Worm (Caenorhabditis elegans): ENCODE results near the gene F53F4.12.

The F53F4.12 gene

ce11 chrV:13656346-13657254 is 30.8 kb downstream of the F53F4.12 start (continued):
- no peak for TF ChIP-seq egl-27 (tag; optimal IDR thresholded peaks at IDR 0.05)
- no peak for TF ChIP-seq tlp-1 (tag; optimal IDR thresholded peaks at IDR 0.05)
- TF ChIP-seq pax-3 (tag; optimal IDR thresholded peaks at IDR 0.05) = peak; percentile 67
- TF ChIP-seq nhr-77 (tag; optimal IDR thresholded peaks at IDR 0.05) = no peak
- TF ChIP-seq F16B12.6 (tag; optimal IDR thresholded peaks at IDR 0.05) = no peak
- no peak for TF ChIP-seq fkh-10 (GFP tag; optimal IDR thresholded peaks at IDR 0.05)
- TF ChIP-seq nhr-76 (tag; optimal IDR thresholded peaks at IDR 0.05) = no peak
- TF ChIP-seq ceh-90 (tag; optimal IDR thresholded peaks at IDR 0.05) = peak; percentile 26
- no peak for TF ChIP-seq nhr-237 (tag; optimal IDR thresholded peaks at IDR 0.05)
- TF ChIP-seq nhr-11 (tag; optimal IDR thresholded peaks at IDR 0.05) = no peak
- no peak for TF ChIP-seq unc-62 (GFP tag; optimal IDR thresholded peaks at IDR 0.05)
- TF ChIP-seq C16A3.4 (tag; optimal IDR thresholded peaks at IDR 0.05) = peak; percentile 25
- TF ChIP-seq unc-86 (tag; optimal IDR thresholded peaks at IDR 0.05) = no peak
- TF ChIP-seq nhr-12 (tag; optimal IDR thresholded peaks at IDR 0.05) = no peak
- no peak for TF ChIP-seq C04F5.9 (tag; optimal IDR thresholded peaks at IDR 0.05)
- TF ChIP-seq aha-1 (tag; optimal IDR thresholded peaks at IDR 0.05) = no peak
- no peak for TF ChIP-seq hpl-2 (GFP tag; optimal IDR thresholded peaks at IDR 0.05)
- peak; percentile 81 for TF ChIP-seq nhr-71 (tag; optimal IDR thresholded peaks at IDR 0.05)
- no peak for TF ChIP-seq lin-13 (GFP tag; optimal IDR thresholded peaks at IDR 0.05)
- no peak for TF ChIP-seq hlh-17 (GFP tag; optimal IDR thresholded peaks at IDR 0.05; ENCODE audit: borderline replicate concordance)
- TF ChIP-seq zip-4 (GFP tag; optimal IDR thresholded peaks at IDR 0.05) = no peak
- TF ChIP-seq aly-2 (tag; optimal IDR thresholded peaks at IDR 0.05) = no peak
- TF ChIP-seq ama-1 (optimal IDR thresholded peaks at IDR 0.05) = peak; percentile 86
- TF ChIP-seq snu-23 (GFP tag; optimal IDR thresholded peaks at IDR 0.05) = peak; percentile 70
- no peak for TF ChIP-seq alr-1 (tag; optimal IDR thresholded peaks at IDR 0.05; ENCODE audit: borderline replicate concordance)
- TF ChIP-seq nhr-85 (tag) = peak; percentile 96
- peak; percentile 18 for TF ChIP-seq rnt-1 (tag; optimal IDR thresholded peaks at IDR 0.05)
- peak; percentile 11 for TF ChIP-seq xbp-1 (tag; optimal IDR thresholded peaks at IDR 0.05)
- TF ChIP-seq pag-3 (tag; optimal IDR thresholded peaks at IDR 0.05; ENCODE audit: borderline replicate concordance, insufficient read depth) = no peak
- peak; percentile 53; the same call in 1 of the 2 replicates for TF ChIP-seq mab-9 (GFP tag; IDR thresholded peaks at IDR 0.05)
- no peak for TF ChIP-seq C34B4.2 (tag; optimal IDR thresholded peaks at IDR 0.05)
- no peak for TF ChIP-seq fkh-4 (tag; optimal IDR thresholded peaks at IDR 0.05; ENCODE audit: borderline replicate concordance)
- TF ChIP-seq fkh-8 (tag; optimal IDR thresholded peaks at IDR 0.05) = peak; percentile 2
- TF ChIP-seq nhr-19 (GFP tag; conservative IDR thresholded peaks at IDR 0.05) = peak; percentile 62
- TF ChIP-seq egl-13 (tag; optimal IDR thresholded peaks at IDR 0.05) = no peak
- TF ChIP-seq ceh-63 (GFP tag; optimal IDR thresholded peaks at IDR 0.05) = no peak
- TF ChIP-seq lsy-2 (tag; optimal IDR thresholded peaks at IDR 0.05) = peak; percentile 27 to 46
- no peak for TF ChIP-seq nhr-28 (tag; optimal IDR thresholded peaks at IDR 0.05)
- peak; percentile 43 for TF ChIP-seq unc-130 (tag; optimal IDR thresholded peaks at IDR 0.05)
- TF ChIP-seq nhr-84 (tag; optimal IDR thresholded peaks at IDR 0.05) = no peak
- TF ChIP-seq isw-1 (GFP tag; IDR thresholded peaks at IDR 0.05) = no peak
- TF ChIP-seq lir-3 (tag; optimal IDR thresholded peaks at IDR 0.05; ENCODE audit: poor library complexity) = peak; percentile 19
- TF ChIP-seq blmp-1 (tag; optimal IDR thresholded peaks at IDR 0.05) = peak; percentile 97
- TF ChIP-seq sup-37 (GFP tag; optimal IDR thresholded peaks at IDR 0.05) = no peak
- TF ChIP-seq ets-5 (GFP tag; IDR thresholded peaks at IDR 0.05) = no peak
- peak; percentile 23 for TF ChIP-seq fos-1 (tag; optimal IDR thresholded peaks at IDR 0.05)
- TF ChIP-seq lin-35 (GFP tag; optimal IDR thresholded peaks at IDR 0.05) = peak; percentile 46 to 83
- TF ChIP-seq nhr-47 (tag; optimal IDR thresholded peaks at IDR 0.05) = peak; percentile 20
- TF ChIP-seq ces-1 (GFP tag; optimal IDR thresholded peaks at IDR 0.05) = no peak
- no peak for TF ChIP-seq snpc-4 (tag; optimal IDR thresholded peaks at IDR 0.05)
- peak; percentile 42 for TF ChIP-seq pqm-1 (tag; optimal IDR thresholded peaks at IDR 0.05)

Data from whole organism, L1 larva.